Fruit fly (Drosophila melanogaster) Kc167 (cell line): ENCODE data around the gene ich.

Source experiments
- Sin3A ChIP-seq: fragments of >200 bp; optimal IDR thresholded peaks from 2 replicates; lab custom pipeline; 2018; ENCODE audit warnings: missing external identifiers
- insv ChIP-seq: fragments of >200 bp; optimal IDR thresholded peaks from 3 replicates; lab custom pipeline; 2018; ENCODE audit warnings: missing external identifiers
- ttk ChIP-seq: sonication (Bioruptor generic); optimal IDR thresholded peaks from 2 replicates; lab custom pipeline; 2017; ENCODE audit warnings: missing external identifiers

DNA sequence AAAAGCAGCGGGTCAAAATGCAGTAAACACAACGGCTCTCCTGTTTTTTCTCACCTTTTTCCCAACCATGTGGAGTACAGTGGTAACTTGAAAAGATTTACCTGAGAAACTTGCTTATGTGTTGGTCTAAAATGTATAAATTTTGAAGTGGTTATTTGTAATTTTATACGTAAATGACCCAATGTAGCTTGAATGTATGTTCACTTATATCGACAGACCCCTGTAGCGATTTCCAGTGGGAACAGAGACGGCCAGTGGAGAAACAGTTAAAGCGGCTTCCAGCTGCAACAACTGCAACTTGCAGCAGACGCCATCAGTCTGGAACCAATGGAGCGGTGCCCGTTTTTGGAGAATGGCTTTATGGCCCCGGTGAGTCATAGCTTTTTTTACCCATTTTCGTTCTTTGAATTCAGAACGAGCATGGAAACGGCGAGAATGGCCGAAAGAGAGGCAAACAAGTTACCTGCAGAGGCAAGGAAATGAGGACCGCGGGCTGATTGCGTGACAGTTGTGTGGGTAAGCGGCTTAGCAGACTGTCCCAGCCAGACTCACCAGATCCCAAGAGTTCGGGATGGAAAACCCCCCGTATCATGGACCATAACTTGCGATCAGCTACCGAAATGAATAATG is 36.8 kb downstream of the ich start:
- TF ChIP-seq Sin3A, result no peak
- TF ChIP-seq ttk (lab: Kevin White, UChicago), result no peak
- no peak for TF ChIP-seq insv
